Fruit fly (Drosophila melanogaster) whole organism, adult: Measurements from ENCODE around the gene Eaf6.

ENCODE experiments used
- CG11617 ChIP-seq: fragments of 200-800 bp; sonication (Bioruptor generic); optimal IDR thresholded peaks from 2 replicates; lab custom pipeline; 2017; ENCODE audit warnings: mild to moderate bottlenecking, missing biosample characterization, missing genetic modification reagents, missing genetic modification characterization
- CG12768 ChIP-seq: fragments of 200-800 bp; sonication (Bioruptor generic); optimal IDR thresholded peaks from 2 replicates; lab custom pipeline; 2017; ENCODE audit warnings: missing biosample characterization, missing genetic modification characterization, mild to moderate bottlenecking, moderate library complexity, missing genetic modification reagents
- CG14711 ChIP-seq: fragments of 200-800 bp; sonication (Bioruptor generic); optimal IDR thresholded peaks from 2 replicates; lab custom pipeline; 2018; ENCODE audit warnings: missing biosample characterization, mild to moderate bottlenecking, missing genetic modification characterization, moderate library complexity
- CG1620 ChIP-seq: fragments of 200-800 bp; sonication (Bioruptor generic); optimal IDR thresholded peaks from 2 replicates; lab custom pipeline; 2016; ENCODE audit warnings: missing biosample characterization, missing genetic modification characterization
- CG33017 ChIP-seq: fragments of 200-800 bp; sonication (Bioruptor generic); optimal IDR thresholded peaks from 2 replicates; lab custom pipeline; 2018; ENCODE audit warnings: missing biosample characterization, mild to moderate bottlenecking, missing genetic modification characterization, moderate library complexity
- CG5204 ChIP-seq: fragments of 200-800 bp; sonication (Bioruptor generic); optimal IDR thresholded peaks from 2 replicates; lab custom pipeline; 2016; ENCODE audit warnings: missing biosample characterization, missing genetic modification characterization
- Crg-1 ChIP-seq: fragments of 200-800 bp; sonication (Bioruptor generic); optimal IDR thresholded peaks from 2 replicates; lab custom pipeline; 2016; ENCODE audit warnings: missing biosample characterization, missing genetic modification characterization
- Hr96 ChIP-seq: fragments of 200-800 bp; sonication (Bioruptor generic); optimal IDR thresholded peaks from 2 replicates; lab custom pipeline; 2016; ENCODE audit warnings: missing biosample characterization, missing genetic modification characterization
- Mnt ChIP-seq: fragments of 200-800 bp; sonication (Bioruptor generic); optimal IDR thresholded peaks from 2 replicates; lab custom pipeline; 2016; ENCODE audit warnings: missing biosample characterization, mild to moderate bottlenecking, missing genetic modification characterization
- cic ChIP-seq: fragments of 200-800 bp; sonication (Bioruptor generic); optimal IDR thresholded peaks from 2 replicates; lab custom pipeline; 2017; ENCODE audit warnings: missing biosample characterization, mild to moderate bottlenecking, missing genetic modification characterization, moderate library complexity
- kay ChIP-seq: fragments of 200-800 bp; sonication (Bioruptor generic); peaks from one replicate; lab custom pipeline; 2016; ENCODE audit warnings: missing biosample characterization, missing genetic modification characterization, borderline replicate concordance
- toe ChIP-seq: fragments of 200-800 bp; sonication (Bioruptor generic); optimal IDR thresholded peaks from 2 replicates; lab custom pipeline; 2016; ENCODE audit warnings: missing biosample characterization, missing genetic modification characterization

- no peak for TF ChIP-seq CG12768 (GFP tag; lab: Kevin White, UChicago)
- TF ChIP-seq toe (GFP tag; lab: Kevin White, UChicago), result no peak
- no peak for TF ChIP-seq Crg-1 (GFP tag; lab: Kevin White, UChicago)
- no peak for TF ChIP-seq CG5204
- no peak for TF ChIP-seq Hr96 (GFP tag; lab: Kevin White, UChicago)
- no peak for TF ChIP-seq kay (GFP tag; lab: Kevin White, UChicago)
- TF ChIP-seq cic (GFP tag; lab: Kevin White, UChicago), result no peak
- no peak for TF ChIP-seq Mnt (GFP tag; lab: Kevin White, UChicago)
- TF ChIP-seq CG1620 (GFP tag; lab: Kevin White, UChicago), result no peak
- TF ChIP-seq CG11617 (GFP tag; lab: Kevin White, UChicago), result no peak
- TF ChIP-seq CG33017 (tag; lab: Kevin White, UChicago), result no peak
- no peak for TF ChIP-seq CG14711 (tag; lab: Kevin White, UChicago)
Observed at dm6 chr3L:5627816-5628215, 19.7 kb upstream of the Eaf6 start.
